Worm (Caenorhabditis elegans) whole organism, L4 larva: ENCODE measurements around the gene C45G9.12.

ENCODE experiments used
- ceh-82 ChIP-seq: sonication (generic microtip); optimal IDR thresholded peaks from 2 replicates; lab custom pipeline; 2017; ENCODE audit warnings: missing biosample characterization, missing genetic modification characterization
- lin-15B ChIP-seq: fragments of 150-350 bp; sonication (generic microtip); optimal IDR thresholded peaks from 3 replicates; lab custom pipeline; 2014; ENCODE audit warnings: missing biosample characterization, missing genetic modification characterization
- skn-1 ChIP-seq: fragments of 150-350 bp; optimal IDR thresholded peaks from 2 replicates; lab custom pipeline; 2014; ENCODE audit warnings: missing biosample characterization, missing genetic modification characterization
- spr-3 ChIP-seq: fragments of 200-800 bp; sonication (Bioruptor generic); optimal IDR thresholded peaks from 2 replicates; lab custom pipeline; 2018; ENCODE audit warnings: mild to moderate bottlenecking, missing genetic modification characterization, missing compliant biosample characterization

DNA sequence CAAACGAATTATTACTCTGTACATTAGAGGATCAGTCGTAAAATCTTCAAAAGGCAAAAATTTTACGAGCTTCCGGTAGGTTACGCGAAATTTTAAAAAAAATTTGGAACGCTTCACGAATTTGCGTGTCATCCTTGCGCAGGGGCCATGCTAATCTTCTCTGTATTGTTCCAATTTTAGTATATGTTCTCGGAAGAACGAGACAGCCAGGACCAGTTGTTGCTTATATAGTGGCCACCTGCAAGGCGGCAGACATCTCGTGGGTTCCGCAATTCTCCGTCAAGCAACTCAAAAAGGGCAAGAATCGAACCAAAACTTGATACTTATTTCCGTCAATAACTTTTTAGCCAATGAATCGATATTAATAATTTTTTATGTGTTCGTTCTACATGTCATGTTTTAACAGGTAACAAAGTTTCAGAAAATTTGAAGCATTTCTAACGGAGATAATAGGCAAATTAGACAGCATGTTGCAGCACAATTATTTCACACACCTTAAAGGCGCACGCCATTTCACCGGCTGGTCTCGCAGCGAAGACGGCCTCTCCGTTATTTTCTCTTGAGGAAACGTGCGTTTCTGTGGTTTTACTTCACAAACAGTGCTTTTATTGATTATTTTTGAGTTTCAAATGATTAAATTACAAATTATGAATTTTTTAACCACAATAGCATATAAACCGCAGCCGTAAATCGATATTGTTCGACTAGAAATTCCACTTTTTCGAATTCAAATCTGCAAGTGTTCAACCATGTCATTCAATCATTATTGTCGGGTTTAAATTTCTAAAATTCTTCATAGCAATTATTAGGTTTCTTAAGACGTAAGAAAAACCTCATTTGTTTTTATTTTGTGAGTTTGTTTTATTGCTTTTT is 9.5 kb upstream of the C45G9.12 start:
- TF ChIP-seq ceh-82 (no peak), spr-3 (GFP tag; lab: Kevin White, UChicago) (peak; percentile 73), skn-1 (no peak), lin-15B (tag; lab: Kevin White, UChicago) (no peak)
